Worm (Caenorhabditis elegans) whole organism, midembryonic: ENCODE measurements around the gene W02D7.12.

Experiments
- T22C8.4 ChIP-seq: fragments of 200-800 bp; sonication (Bioruptor generic); IDR thresholded peaks from 2 replicates; pipeline ENCODE4 v1.3.6; 2022; ENCODE audit warnings: missing genetic modification characterization, missing compliant biosample characterization
- cog-1 ChIP-seq: sonication (generic microtip); optimal IDR thresholded peaks from 2 replicates; lab custom pipeline; 2016; ENCODE audit warnings: missing genetic modification characterization, missing compliant biosample characterization
- flt-1 ChIP-seq: fragments of 200-800 bp; sonication (Bioruptor generic); IDR thresholded peaks from 2 replicates; pipeline ENCODE4 v1.3.6; 2022; ENCODE audit warnings: missing genetic modification characterization, missing compliant biosample characterization
- klf-2 ChIP-seq: fragments of 200-800 bp; sonication (Bioruptor generic); conservative IDR thresholded peaks from 2 replicates; pipeline ENCODE4 v1.3.6; 2022; ENCODE audit warnings: missing genetic modification reagents, missing genetic modification characterization, missing compliant biosample characterization
- med-1 ChIP-seq: sonication (generic microtip); optimal IDR thresholded peaks from 2 replicates; lab custom pipeline; 2017; ENCODE audit warnings: missing genetic modification characterization, mild to moderate bottlenecking, missing compliant biosample characterization, antibody characterized with exemption, missing genetic modification reagents; ENCODE audit not compliant: insufficient read depth
- ref-1 ChIP-seq: fragments of 200-800 bp; sonication (Bioruptor generic); conservative IDR thresholded peaks from 2 replicates; pipeline ENCODE4 v1.3.6; 2022; ENCODE audit warnings: missing genetic modification reagents, missing genetic modification characterization, missing compliant biosample characterization
- tab-1 ChIP-seq: fragments of 200-800 bp; sonication (Bioruptor generic); IDR thresholded peaks from 2 replicates; pipeline ENCODE4 v1.3.6; 2022; ENCODE audit warnings: missing genetic modification characterization, missing compliant biosample characterization
- ztf-23 ChIP-seq: fragments of 200-800 bp; sonication (Bioruptor generic); IDR thresholded peaks from 2 replicates; pipeline ENCODE4 v1.3.6; 2022; ENCODE audit warnings: missing genetic modification reagents, missing genetic modification characterization, missing compliant biosample characterization
- ztf-29 ChIP-seq: fragments of 200-800 bp; sonication (Bioruptor generic); IDR thresholded peaks from 2 replicates; pipeline ENCODE4 v1.3.6; 2022; ENCODE audit warnings: missing genetic modification reagents, missing genetic modification characterization, missing compliant biosample characterization

The W02D7.12 gene

ce11 chrV:8271995-8272394 lies 39.3 kb upstream of the W02D7.12 start, which contains the start of gene asp-5:
asp-5 (plus strand) TSS chrV:8272385.
- no peak for TF ChIP-seq tab-1 (GFP tag; lab: Robert Waterston, UW)
- no peak for TF ChIP-seq ref-1 (GFP tag; lab: Robert Waterston, UW)
- no peak for TF ChIP-seq med-1 (GFP tag; lab: Kevin White, UChicago)
- TF ChIP-seq T22C8.4 (GFP tag; lab: Robert Waterston, UW) = no peak
- TF ChIP-seq cog-1 = no peak
- no peak for TF ChIP-seq ztf-29 (GFP tag; lab: Robert Waterston, UW)
- TF ChIP-seq ztf-23 (GFP tag; lab: Robert Waterston, UW) = no peak
- TF ChIP-seq klf-2 (GFP tag; lab: Robert Waterston, UW) = no peak
- no peak for TF ChIP-seq flt-1

- TF ChIP-seq tab-1 (GFP tag; lab: Robert Waterston, UW) (no peak), cog-1 (no peak), ztf-29 (GFP tag; lab: Robert Waterston, UW) (no peak), klf-2 (GFP tag; lab: Robert Waterston, UW) (no peak), ztf-23 (GFP tag; lab: Robert Waterston, UW) (no peak), ref-1 (GFP tag; lab: Robert Waterston, UW) (no peak), med-1 (GFP tag; lab: Kevin White, UChicago) (no peak), T22C8.4 (GFP tag; lab: Robert Waterston, UW) (no peak), flt-1 (no peak)
Observed at ce11 chrV:8278830-8279229, 32.5 kb upstream of the W02D7.12 start, which contains the start of gene str-136. str-136 (minus strand) TSS chrV:8278930.

- no peak for TF ChIP-seq cog-1
- no peak for TF ChIP-seq ztf-23 (GFP tag; lab: Robert Waterston, UW)
- TF ChIP-seq T22C8.4 (GFP tag; lab: Robert Waterston, UW) = no peak
- no peak for TF ChIP-seq klf-2 (GFP tag; lab: Robert Waterston, UW)
- TF ChIP-seq ref-1 (GFP tag; lab: Robert Waterston, UW) = no peak
- no peak for TF ChIP-seq flt-1
- no peak for TF ChIP-seq med-1 (GFP tag; lab: Kevin White, UChicago)
- no peak for TF ChIP-seq ztf-29 (GFP tag; lab: Robert Waterston, UW)
- TF ChIP-seq tab-1 (GFP tag; lab: Robert Waterston, UW) = no peak
Observed at ce11 chrV:8280770-8281169, 30.5 kb upstream of the W02D7.12 start, which contains the start of gene str-135. str-135 (minus strand) TSS chrV:8280870.

ce11 chrV:8281646-8282045 lies 29.7 kb upstream of the W02D7.12 start:
- no peak for TF ChIP-seq tab-1 (GFP tag; lab: Robert Waterston, UW)
- no peak for TF ChIP-seq cog-1
- TF ChIP-seq ref-1 (GFP tag; lab: Robert Waterston, UW) = no peak
- no peak for TF ChIP-seq flt-1

- no peak for TF ChIP-seq ztf-29 (GFP tag; lab: Robert Waterston, UW)
- no peak for TF ChIP-seq ref-1 (GFP tag; lab: Robert Waterston, UW)
- TF ChIP-seq klf-2 (GFP tag; lab: Robert Waterston, UW) = no peak
- no peak for TF ChIP-seq tab-1 (GFP tag; lab: Robert Waterston, UW)
- TF ChIP-seq ztf-23 (GFP tag; lab: Robert Waterston, UW) = no peak
- TF ChIP-seq med-1 (GFP tag; lab: Kevin White, UChicago) = no peak
- no peak for TF ChIP-seq T22C8.4 (GFP tag; lab: Robert Waterston, UW)
- no peak for TF ChIP-seq flt-1
- no peak for TF ChIP-seq cog-1
Observed at ce11 chrV:8282933-8283332, 28.4 kb upstream of the W02D7.12 start.

- TF ChIP-seq ztf-23 (GFP tag; lab: Robert Waterston, UW) (no peak), med-1 (GFP tag; lab: Kevin White, UChicago) (no peak), ztf-29 (GFP tag; lab: Robert Waterston, UW) (no peak), cog-1 (no peak)
Observed at ce11 chrV:8284800-8285199, 26.5 kb upstream of the W02D7.12 start, which contains the start of gene slc-17.5. slc-17.5 (minus strand) TSS chrV:8284900.

ce11 chrV:8285455-8285854 lies 25.9 kb upstream of the W02D7.12 start:
- no peak for TF ChIP-seq tab-1 (GFP tag; lab: Robert Waterston, UW)
- no peak for TF ChIP-seq med-1 (GFP tag; lab: Kevin White, UChicago)
- no peak for TF ChIP-seq cog-1
- no peak for TF ChIP-seq ref-1 (GFP tag; lab: Robert Waterston, UW)
- TF ChIP-seq flt-1 = no peak
- TF ChIP-seq T22C8.4 (GFP tag; lab: Robert Waterston, UW) = no peak
- TF ChIP-seq klf-2 (GFP tag; lab: Robert Waterston, UW) = no peak
- TF ChIP-seq ztf-23 (GFP tag; lab: Robert Waterston, UW) = no peak
- TF ChIP-seq ztf-29 (GFP tag; lab: Robert Waterston, UW) = no peak

ce11 chrV:8288125-8288806 lies 23.0 kb upstream of the W02D7.12 start:
- TF ChIP-seq ztf-29 (GFP tag; lab: Robert Waterston, UW) (no peak), ref-1 (GFP tag; lab: Robert Waterston, UW) (no peak), flt-1 (no peak), cog-1 (no peak), klf-2 (GFP tag; lab: Robert Waterston, UW) (no peak)

- TF ChIP-seq flt-1 = no peak
- no peak for TF ChIP-seq ref-1 (GFP tag; lab: Robert Waterston, UW)
- TF ChIP-seq T22C8.4 (GFP tag; lab: Robert Waterston, UW) = no peak
- TF ChIP-seq cog-1 = no peak
- no peak for TF ChIP-seq tab-1 (GFP tag; lab: Robert Waterston, UW)
- TF ChIP-seq klf-2 (GFP tag; lab: Robert Waterston, UW) = no peak
Observed at ce11 chrV:8291764-8292163, 19.5 kb upstream of the W02D7.12 start, which contains the start of gene srg-33. srg-33 (plus strand) TSS chrV:8292064.

ce11 chrV:8295866-8296265 lies 15.4 kb upstream of the W02D7.12 start, which contains the start of gene smex-1:
smex-1 (minus strand) TSS chrV:8295966.
- no peak for TF ChIP-seq cog-1
- no peak for TF ChIP-seq klf-2 (GFP tag; lab: Robert Waterston, UW)
- no peak for TF ChIP-seq T22C8.4 (GFP tag; lab: Robert Waterston, UW)
- TF ChIP-seq ztf-29 (GFP tag; lab: Robert Waterston, UW) = no peak
- TF ChIP-seq tab-1 (GFP tag; lab: Robert Waterston, UW) = no peak
- no peak for TF ChIP-seq ref-1 (GFP tag; lab: Robert Waterston, UW)
- TF ChIP-seq flt-1 = no peak
- TF ChIP-seq ztf-23 (GFP tag; lab: Robert Waterston, UW) = no peak
- TF ChIP-seq med-1 (GFP tag; lab: Kevin White, UChicago) = no peak
